Fruit fly (Drosophila melanogaster) whole organism: Measurements from ENCODE around the gene Tie.

Experiments used
- CG8478 ChIP-seq: fragments of >200 bp; optimal IDR thresholded peaks from 2 replicates; lab custom pipeline; 2018; ENCODE audit warnings: inconsistent platforms
- Dll ChIP-seq: fragments of >200 bp; optimal IDR thresholded peaks from 2 replicates; lab custom pipeline; 2017
- EcR ChIP-seq, 2 experiments: fragments of >200 bp; optimal IDR thresholded peaks; 2 replicates each; lab custom pipeline; 2017; ENCODE audit warnings: missing biosample characterization in 2 of 2, missing genetic modification characterization in 2 of 2, missing genetic modification reagents in 2 of 2
- pan ChIP-seq: fragments of >200 bp; optimal IDR thresholded peaks from 2 replicates; lab custom pipeline; 2017
- psq ChIP-seq: fragments of >200 bp; optimal IDR thresholded peaks from 2 replicates; lab custom pipeline; 2017
- usp ChIP-seq: fragments of >200 bp; optimal IDR thresholded peaks from 2 replicates; lab custom pipeline; 2017; ENCODE audit warnings: missing biosample characterization, missing genetic modification characterization, mixed read lengths

Tie gene

dm6 chr3L:4489490-4489889, 42.5 kb downstream of the Tie start:
- TF ChIP-seq usp (no peak), pan (no peak), psq (lab: Kevin White, UChicago) (no peak), Dll (no peak), EcR (GFP tag; optimal IDR thresholded peaks at IDR 0.05; lab: Kevin White, UChicago) (no peak), CG8478 (lab: Kevin White, UChicago) (no peak)

dm6 chr3L:4484623-4485022, 47.3 kb downstream of the Tie start:
- TF ChIP-seq psq (lab: Kevin White, UChicago) (no peak), Dll (no peak), usp (no peak), pan (no peak), CG8478 (lab: Kevin White, UChicago) (no peak), EcR (GFP tag; optimal IDR thresholded peaks at IDR 0.05; lab: Kevin White, UChicago) (no peak)

dm6 chr3L:4482509-4482908, 49.4 kb downstream of the Tie start, which contains the start of gene CG11350:
Gene CG11350 (plus strand): TSS chr3L:4482809.
- no peak for TF ChIP-seq psq (lab: Kevin White, UChicago)
- no peak for TF ChIP-seq pan
- TF ChIP-seq Dll, result no peak
- TF ChIP-seq usp, result no peak
- TF ChIP-seq CG8478 (lab: Kevin White, UChicago), result no peak
- no peak for TF ChIP-seq EcR (GFP tag; optimal IDR thresholded peaks at IDR 0.05; lab: Kevin White, UChicago)

- TF ChIP-seq Dll (no peak), EcR (GFP tag; optimal IDR thresholded peaks at IDR 0.05; lab: Kevin White, UChicago) (no peak), usp (no peak), psq (lab: Kevin White, UChicago) (no peak), pan (no peak), CG8478 (lab: Kevin White, UChicago) (no peak)
Measured at dm6 chr3L:4480764-4481163, 51.2 kb downstream of the Tie start.

dm6 chr3L:4479938-4480337, 52.0 kb downstream of the Tie start, which contains the start of gene CG7465:
Gene CG7465 (plus strand): TSS chr3L:4480283.
- TF ChIP-seq usp (no peak), psq (lab: Kevin White, UChicago) (no peak), EcR (GFP tag; optimal IDR thresholded peaks at IDR 0.05; lab: Kevin White, UChicago) (no peak), pan (no peak), Dll (no peak), CG8478 (lab: Kevin White, UChicago) (no peak)

dm6 chr3L:4477656-4478254, 54.2 kb downstream of the Tie start:
- no peak for TF ChIP-seq pan
- TF ChIP-seq usp, result no peak
- TF ChIP-seq EcR (GFP tag; optimal IDR thresholded peaks at IDR 0.05; lab: Kevin White, UChicago), result no peak
- no peak for TF ChIP-seq Dll
- no peak for TF ChIP-seq psq (lab: Kevin White, UChicago)
- TF ChIP-seq CG8478 (lab: Kevin White, UChicago), result no peak

- TF ChIP-seq Dll (no peak), EcR (GFP tag; optimal IDR thresholded peaks at IDR 0.05; lab: Kevin White, UChicago) (no peak), psq (lab: Kevin White, UChicago) (no peak)
Measured at dm6 chr3L:4475704-4476103, 56.2 kb downstream of the Tie start.

- TF ChIP-seq psq (lab: Kevin White, UChicago) (no peak), EcR (GFP tag; optimal IDR thresholded peaks at IDR 0.05; lab: Kevin White, UChicago) (no peak), Dll (no peak), usp (no peak), CG8478 (lab: Kevin White, UChicago) (no peak), pan (no peak)
Measured at dm6 chr3L:4474946-4475470, 56.9 kb downstream of the Tie start.

dm6 chr3L:4472768-4473167, 59.2 kb downstream of the Tie start, which contains the start of gene CG11349:
Gene CG11349 (plus strand): TSS chr3L:4473068.
- no peak for TF ChIP-seq pan
- TF ChIP-seq EcR (GFP tag; optimal IDR thresholded peaks at IDR 0.05; lab: Kevin White, UChicago), result no peak
- TF ChIP-seq usp, result no peak
- TF ChIP-seq psq (lab: Kevin White, UChicago), result no peak
- TF ChIP-seq Dll, result no peak
- no peak for TF ChIP-seq CG8478 (lab: Kevin White, UChicago)

dm6 chr3L:4471449-4471848, 60.5 kb downstream of the Tie start, which contains the start of gene CG32248:
Gene CG32248 (plus strand): TSS chr3L:4471749.
- TF ChIP-seq CG8478 (lab: Kevin White, UChicago) (no peak), psq (lab: Kevin White, UChicago) (no peak), usp (no peak), EcR (GFP tag; optimal IDR thresholded peaks at IDR 0.05; lab: Kevin White, UChicago) (no peak), Dll (no peak), pan (no peak)

dm6 chr3L:4469701-4470100, 62.2 kb downstream of the Tie start, which contains the start of gene CG32249:
Gene CG32249 (plus strand): TSS chr3L:4470001.
- TF ChIP-seq CG8478 (lab: Kevin White, UChicago) (no peak), Dll (no peak), EcR (GFP tag; optimal IDR thresholded peaks at IDR 0.05; lab: Kevin White, UChicago) (no peak), pan (no peak), usp (no peak), psq (lab: Kevin White, UChicago) (no peak)

- no peak for TF ChIP-seq CG8478 (lab: Kevin White, UChicago)
- TF ChIP-seq pan, result no peak
- no peak for TF ChIP-seq usp
- TF ChIP-seq EcR (GFP tag; optimal IDR thresholded peaks at IDR 0.05; lab: Kevin White, UChicago), result no peak
- no peak for TF ChIP-seq psq (lab: Kevin White, UChicago)
- TF ChIP-seq Dll, result no peak
Measured at dm6 chr3L:4466530-4466929, 65.4 kb downstream of the Tie start, which contains the start of gene CG32241. Gene CG32241 (minus strand): TSS chr3L:4466630.

dm6 chr3L:4463773-4464301, 68.1 kb downstream of the Tie start, which contains the start of gene CG15024:
Gene CG15024 (minus strand): TSS chr3L:4463823.
- TF ChIP-seq usp (no peak), Dll (no peak), EcR (GFP tag; optimal IDR thresholded peaks at IDR 0.05; lab: Kevin White, UChicago) (no peak), CG8478 (lab: Kevin White, UChicago) (no peak), pan (no peak), psq (lab: Kevin White, UChicago) (no peak)
